Fruit fly (Drosophila melanogaster) whole organism, embryonic: ENCODE measurements around the gene P5CDh1.

Source experiments
- Atf6 ChIP-seq: fragments of 200-800 bp; sonication (Bioruptor generic); IDR thresholded peaks from 2 replicates; pipeline ENCODE4 v1.3.6; 2022; ENCODE audit warnings: missing biosample characterization, missing genetic modification characterization
- CG10209 ChIP-seq: fragments of 200-800 bp; sonication (Bioruptor generic); optimal IDR thresholded peaks from 3 replicates; lab custom pipeline; 2017; ENCODE audit warnings: missing biosample characterization, mild to moderate bottlenecking, missing genetic modification characterization, missing genetic modification reagents
- CG1024 ChIP-seq: fragments of 200-800 bp; sonication (Bioruptor generic); IDR thresholded peaks from 2 replicates; pipeline ENCODE4 v1.3.6; 2022; ENCODE audit warnings: missing biosample characterization, missing genetic modification characterization
- CG11398 ChIP-seq: fragments of 200-800 bp; sonication (Bioruptor generic); optimal IDR thresholded peaks from 2 replicates; lab custom pipeline; 2016; ENCODE audit warnings: missing biosample characterization, missing genetic modification characterization
- CG11695 ChIP-seq: fragments of 200-800 bp; sonication (Bioruptor generic); IDR thresholded peaks from 3 replicates; pipeline ENCODE4 v1.3.6; 2022; ENCODE audit warnings: missing biosample characterization, missing genetic modification characterization
- CG1233 ChIP-seq: fragments of 200-800 bp; sonication (Bioruptor generic); optimal IDR thresholded peaks from 4 replicates; lab custom pipeline; 2018; ENCODE audit warnings: missing biosample characterization, mild to moderate bottlenecking, missing genetic modification characterization
- CG13296 ChIP-seq: fragments of 200-800 bp; sonication (Bioruptor generic); optimal IDR thresholded peaks from 3 replicates; lab custom pipeline; 2018; ENCODE audit warnings: missing biosample characterization, mild to moderate bottlenecking, missing genetic modification characterization
- CG15073 ChIP-seq: fragments of 200-800 bp; sonication (Bioruptor generic); optimal IDR thresholded peaks from 2 replicates; lab custom pipeline; 2016; ENCODE audit warnings: missing biosample characterization, missing genetic modification characterization
- CG1529 ChIP-seq: fragments of 200-800 bp; sonication (Bioruptor generic); optimal IDR thresholded peaks from 3 replicates; lab custom pipeline; 2018; ENCODE audit warnings: missing biosample characterization, missing genetic modification characterization
- CG17612 ChIP-seq: fragments of 200-800 bp; sonication (Bioruptor generic); IDR thresholded peaks from 2 replicates; pipeline ENCODE4 v1.3.6; 2022; ENCODE audit warnings: missing biosample characterization, missing genetic modification characterization
- CG18619 ChIP-seq: fragments of 200-800 bp; sonication (Bioruptor generic); optimal IDR thresholded peaks from 3 replicates; lab custom pipeline; 2017; ENCODE audit warnings: missing biosample characterization, mild to moderate bottlenecking, missing genetic modification characterization
- CG2120 ChIP-seq: fragments of 200-800 bp; sonication (Bioruptor generic); optimal IDR thresholded peaks from 3 replicates; lab custom pipeline; 2016; ENCODE audit warnings: missing biosample characterization, missing genetic modification characterization
- CG2202 ChIP-seq: fragments of 200-800 bp; sonication (Bioruptor generic); optimal IDR thresholded peaks from 2 replicates; lab custom pipeline; 2018; ENCODE audit warnings: missing biosample characterization, mild to moderate bottlenecking, missing genetic modification characterization
- CG4328 ChIP-seq: fragments of 200-800 bp; sonication (Bioruptor generic); optimal IDR thresholded peaks from 3 replicates; lab custom pipeline; 2017; ENCODE audit warnings: missing biosample characterization, missing genetic modification reagents, missing genetic modification characterization
- CG43689 ChIP-seq: fragments of 200-800 bp; sonication (Bioruptor generic); IDR thresholded peaks from 2 replicates; pipeline ENCODE4 v1.3.6; 2022; ENCODE audit warnings: missing biosample characterization, missing genetic modification characterization
- CG6175 ChIP-seq: fragments of 200-800 bp; sonication (Bioruptor generic); IDR thresholded peaks from 3 replicates; pipeline ENCODE4 v1.3.6; 2022; ENCODE audit warnings: missing biosample characterization, missing genetic modification characterization
- CG6254 ChIP-seq: fragments of 200-800 bp; sonication (Bioruptor generic); optimal IDR thresholded peaks from 3 replicates; lab custom pipeline; 2017; ENCODE audit warnings: mild to moderate bottlenecking, missing biosample characterization, missing genetic modification reagents, missing genetic modification characterization
- CG6765 ChIP-seq: fragments of 200-800 bp; sonication (Bioruptor generic); optimal IDR thresholded peaks from 3 replicates; lab custom pipeline; 2017; ENCODE audit warnings: missing biosample characterization, mild to moderate bottlenecking, missing genetic modification characterization
- CG7987 ChIP-seq: fragments of 200-800 bp; sonication (Bioruptor generic); optimal IDR thresholded peaks from 2 replicates; lab custom pipeline; 2018; ENCODE audit warnings: missing biosample characterization, mild to moderate bottlenecking, missing genetic modification characterization, moderate library complexity
- CG8281 ChIP-seq: fragments of 200-800 bp; sonication (Bioruptor generic); optimal IDR thresholded peaks from 2 replicates; lab custom pipeline; 2018; ENCODE audit warnings: missing biosample characterization, mild to moderate bottlenecking, missing genetic modification characterization, moderate library complexity
- CG8359 ChIP-seq: fragments of 200-800 bp; sonication (Bioruptor generic); optimal IDR thresholded peaks from 2 replicates; lab custom pipeline; 2017; ENCODE audit warnings: missing biosample characterization, mild to moderate bottlenecking, missing genetic modification characterization, borderline replicate concordance
- CG8388 ChIP-seq: fragments of 200-800 bp; sonication (Bioruptor generic); optimal IDR thresholded peaks from 2 replicates; lab custom pipeline; 2019; ENCODE audit warnings: missing biosample characterization, mild to moderate bottlenecking, missing genetic modification characterization, moderate library complexity
- CG8924 ChIP-seq: fragments of 200-800 bp; optimal IDR thresholded peaks from 3 replicates; lab custom pipeline; 2019; ENCODE audit warnings: missing biosample characterization, mild to moderate bottlenecking, missing genetic modification characterization, moderate library complexity
- CoRest ChIP-seq: fragments of 200-800 bp; sonication (Bioruptor generic); optimal IDR thresholded peaks from 3 replicates; lab custom pipeline; 2018; ENCODE audit warnings: missing biosample characterization, mild to moderate bottlenecking, missing genetic modification characterization, moderate library complexity
- CrebB ChIP-seq: fragments of 200-800 bp; sonication (Bioruptor generic); optimal IDR thresholded peaks from 3 replicates; lab custom pipeline; 2018; ENCODE audit warnings: missing biosample characterization, mild to moderate bottlenecking, missing genetic modification characterization
- D19B ChIP-seq: fragments of 200-800 bp; sonication (Bioruptor generic); optimal IDR thresholded peaks from 2 replicates; lab custom pipeline; 2017; ENCODE audit warnings: missing biosample characterization, mild to moderate bottlenecking, missing genetic modification characterization
- Dad ChIP-seq: fragments of 200-800 bp; sonication (Bioruptor generic); optimal IDR thresholded peaks from 3 replicates; lab custom pipeline; 2016; ENCODE audit warnings: missing biosample characterization, missing genetic modification characterization
- Deaf1 ChIP-seq: fragments of 200-800 bp; optimal IDR thresholded peaks from 3 replicates; lab custom pipeline; 2019; ENCODE audit warnings: missing biosample characterization, mild to moderate bottlenecking, missing genetic modification characterization, moderate library complexity
- ERR ChIP-seq: fragments of 200-800 bp; sonication (Bioruptor generic); optimal IDR thresholded peaks from 2 replicates; lab custom pipeline; 2016; ENCODE audit warnings: missing biosample characterization, missing genetic modification characterization
- Fer2 ChIP-seq: fragments of 200-800 bp; sonication (Bioruptor generic); optimal IDR thresholded peaks from 2 replicates; lab custom pipeline; 2018; ENCODE audit warnings: missing biosample characterization, mild to moderate bottlenecking, missing genetic modification characterization, moderate library complexity
- HHEX ChIP-seq: fragments of 200-800 bp; sonication (Bioruptor generic); optimal IDR thresholded peaks from 3 replicates; lab custom pipeline; 2017; ENCODE audit warnings: missing biosample characterization, mild to moderate bottlenecking, missing genetic modification characterization, missing genetic modification reagents
- Hr51 ChIP-seq, 2 experiments: fragments of 200-800 bp; sonication (Bioruptor generic); optimal IDR thresholded peaks; 2 replicates in 1 of 2; 3 replicates in 1 of 2; lab custom pipeline; 2016 to 2018; ENCODE audit warnings: missing biosample characterization in 2 of 2, missing genetic modification characterization in 2 of 2, mild to moderate bottlenecking in 1 of 2, moderate library complexity in 1 of 2
- Lhr ChIP-seq: fragments of 200-800 bp; sonication (Bioruptor generic); optimal IDR thresholded peaks from 3 replicates; lab custom pipeline; 2017; ENCODE audit warnings: mild to moderate bottlenecking, missing biosample characterization, missing genetic modification reagents, missing genetic modification characterization
- Mad ChIP-seq: fragments of 200-800 bp; sonication (Bioruptor generic); optimal IDR thresholded peaks from 2 replicates; lab custom pipeline; 2016; ENCODE audit warnings: missing biosample characterization, missing genetic modification characterization
- NFAT ChIP-seq: fragments of 200-800 bp; sonication (Bioruptor generic); IDR thresholded peaks from 2 replicates; pipeline ENCODE4 v1.3.6; 2022; ENCODE audit warnings: missing biosample characterization, missing genetic modification characterization
- Optix ChIP-seq: fragments of 200-800 bp; sonication (Bioruptor generic); IDR thresholded peaks from 3 replicates; pipeline ENCODE4 v1.3.6; 2022; ENCODE audit warnings: missing biosample characterization, missing genetic modification characterization
- cato ChIP-seq: fragments of 200-800 bp; sonication (Bioruptor generic); optimal IDR thresholded peaks from 2 replicates; lab custom pipeline; 2016; ENCODE audit warnings: missing biosample characterization, missing genetic modification characterization, borderline replicate concordance
- caup ChIP-seq: fragments of 200-800 bp; sonication (Bioruptor generic); optimal IDR thresholded peaks from 3 replicates; lab custom pipeline; 2017; ENCODE audit warnings: missing biosample characterization, mild to moderate bottlenecking, missing genetic modification characterization, moderate library complexity; ENCODE audit not compliant: severe bottlenecking
- ci ChIP-seq: fragments of 200-800 bp; sonication (Bioruptor generic); IDR thresholded peaks from 3 replicates; pipeline ENCODE4 v1.3.6; 2022; ENCODE audit warnings: missing biosample characterization, missing genetic modification characterization
- dati ChIP-seq: fragments of 200-800 bp; sonication (Bioruptor generic); IDR thresholded peaks from 2 replicates; pipeline ENCODE4 v1.3.6; 2022; ENCODE audit warnings: missing biosample characterization, missing genetic modification characterization
- fru ChIP-seq: fragments of >200 bp; optimal IDR thresholded peaks from 2 replicates; lab custom pipeline; 2017
- grau ChIP-seq: fragments of 200-800 bp; optimal IDR thresholded peaks from 3 replicates; lab custom pipeline; 2019; ENCODE audit warnings: missing biosample characterization, mild to moderate bottlenecking, missing genetic modification characterization, moderate library complexity
- ham ChIP-seq: fragments of 200-800 bp; sonication (Bioruptor generic); IDR thresholded peaks from 2 replicates; pipeline ENCODE4 v1.3.6; 2022; ENCODE audit warnings: missing biosample characterization, missing genetic modification characterization
- inv ChIP-seq: fragments of 200-800 bp; sonication (Bioruptor generic); IDR thresholded peaks from 2 replicates; pipeline ENCODE4 v1.3.6; 2022; ENCODE audit warnings: missing biosample characterization, missing genetic modification characterization; ENCODE audit not compliant: partially characterized antibody
- kay ChIP-seq: fragments of 200-800 bp; sonication (Bioruptor generic); optimal IDR thresholded peaks from 2 replicates; lab custom pipeline; 2016; ENCODE audit warnings: missing biosample characterization, missing genetic modification characterization
- pan ChIP-seq, 4 experiments: fragments of >200 bp in 3 of 4; fragments of 200-800 bp in 1 of 4; sonication (Bioruptor generic) in 1 of 4; optimal IDR thresholded peaks in 3 of 4; IDR thresholded peaks in 1 of 4; 2 replicates each; pipeline versions ENCODE4 v1.3.6 to Lab custom; 2017 to 2022; ENCODE audit warnings: missing biosample characterization in 2 of 4, missing genetic modification characterization in 2 of 4, mixed read lengths in 1 of 4
- schlank ChIP-seq: fragments of 200-800 bp; sonication (Bioruptor generic); optimal IDR thresholded peaks from 2 replicates; lab custom pipeline; 2018; ENCODE audit warnings: missing biosample characterization, mild to moderate bottlenecking, missing genetic modification characterization
- scrt ChIP-seq: fragments of 200-800 bp; sonication (Bioruptor generic); optimal IDR thresholded peaks from 2 replicates; lab custom pipeline; 2018; ENCODE audit warnings: missing biosample characterization, mild to moderate bottlenecking, missing genetic modification characterization, moderate library complexity
- usp ChIP-seq: fragments of >200 bp; optimal IDR thresholded peaks from 2 replicates; lab custom pipeline; 2017; ENCODE audit warnings: missing biosample characterization, missing genetic modification characterization

The P5CDh1 gene

dm6 chr3L:21859299-21860052 is 18.3 kb upstream of the P5CDh1 start (continued):
- TF ChIP-seq inv (no peak), schlank (tag; lab: Kevin White, UChicago) (no peak), CG43689 (GFP tag; lab: Robert Waterston, UW) (no peak), CrebB (tag; lab: Kevin White, UChicago) (no peak), HHEX (GFP tag; lab: Kevin White, UChicago) (peak; percentile 42), CG1024 (GFP tag; lab: Robert Waterston, UW) (no peak), ham (GFP tag; lab: Robert Waterston, UW) (no peak), Hr51 (GFP tag; optimal IDR thresholded peaks at IDR 0.05; lab: Kevin White, UChicago) (peak in 1 of 2 experiments; percentile 62), CG15073 (GFP tag; lab: Kevin White, UChicago) (no peak), cato (no peak), ERR (GFP tag; lab: Kevin White, UChicago) (no peak), CG1529 (GFP tag; lab: Kevin White, UChicago) (no peak), usp (no peak), CG10209 (GFP tag; lab: Kevin White, UChicago) (peak; percentile 26), NFAT (no peak), Atf6 (GFP tag; lab: Robert Waterston, UW) (no peak), Fer2 (tag; lab: Kevin White, UChicago) (no peak), CG6175 (GFP tag; lab: Robert Waterston, UW) (no peak), CG2202 (tag; lab: Kevin White, UChicago) (no peak), fru (lab: Kevin White, UChicago) (no peak), CG6765 (GFP tag; lab: Kevin White, UChicago) (peak; percentile 39), CG8359 (no peak), CG8388 (GFP tag; lab: Kevin White, UChicago) (peak; percentile 14), scrt (GFP tag; lab: Kevin White, UChicago) (peak; percentile 28), Mad (no peak), Dad (GFP tag; lab: Kevin White, UChicago) (no peak), pan (optimal IDR thresholded peaks at IDR 0.05; lab: Kevin White, UChicago) (no peak), pan (GFP tag; optimal IDR thresholded peaks at IDR 0.05 in 1 of 2, IDR thresholded peaks at IDR 0.05 in 1 of 2) (no peak), CG11695 (GFP tag; lab: Robert Waterston, UW) (0 out of 3 replicates have a peak, but pooled peaks have one; percentile 25), CG4328 (GFP tag; lab: Kevin White, UChicago) (peak; percentile 0), CG1233 (GFP tag; lab: Kevin White, UChicago) (no peak), CG17612 (no peak), CG6254 (GFP tag; lab: Kevin White, UChicago) (no peak), Lhr (GFP tag; lab: Kevin White, UChicago) (no peak), Deaf1 (tag; lab: Kevin White, UChicago) (peak; percentile 27), CoRest (tag; lab: Kevin White, UChicago) (peak; percentile 64), caup (GFP tag; lab: Kevin White, UChicago) (peak; percentile 30), CG8924 (tag; lab: Kevin White, UChicago) (peak; percentile 67), CG13296 (GFP tag; lab: Kevin White, UChicago) (peak; percentile 62), CG2120 (peak; percentile 22), Optix (GFP tag; lab: Robert Waterston, UW) (no peak), kay (GFP tag; lab: Kevin White, UChicago) (no peak), CG11398 (no peak), D19B (GFP tag; lab: Kevin White, UChicago) (no peak), CG8281 (tag; lab: Kevin White, UChicago) (no peak), ci (GFP tag; lab: Robert Waterston, UW) (no peak), dati (GFP tag; lab: Robert Waterston, UW) (no peak), grau (tag; lab: Kevin White, UChicago) (peak; percentile 67), CG7987 (no peak), CG18619 (GFP tag; lab: Kevin White, UChicago) (peak; percentile 39)
